Fruit fly (Drosophila melanogaster) whole organism, embryonic: ENCODE data around the gene twf.

ENCODE experiments used
- Atf-2 ChIP-seq: fragments of 200-800 bp; sonication (Bioruptor generic); optimal IDR thresholded peaks from 2 replicates; lab custom pipeline; 2016; ENCODE audit warnings: missing biosample characterization, missing genetic modification characterization
- Atf6 ChIP-seq: fragments of 200-800 bp; sonication (Bioruptor generic); IDR thresholded peaks from 2 replicates; pipeline ENCODE4 v1.3.6; 2022; ENCODE audit warnings: missing biosample characterization, missing genetic modification characterization
- B-H1 ChIP-seq: fragments of 200-800 bp; sonication (Bioruptor generic); IDR thresholded peaks from 3 replicates; pipeline ENCODE4 v1.3.6; 2022; ENCODE audit warnings: missing biosample characterization, missing genetic modification characterization
- CG10209 ChIP-seq: fragments of 200-800 bp; sonication (Bioruptor generic); optimal IDR thresholded peaks from 3 replicates; lab custom pipeline; 2017; ENCODE audit warnings: missing biosample characterization, mild to moderate bottlenecking, missing genetic modification characterization, missing genetic modification reagents
- CG10565 ChIP-seq: fragments of 200-800 bp; sonication (Bioruptor generic); optimal IDR thresholded peaks from 3 replicates; lab custom pipeline; 2016; ENCODE audit warnings: missing biosample characterization, mild to moderate bottlenecking, missing genetic modification characterization
- CG10979 ChIP-seq: fragments of 200-800 bp; sonication (Bioruptor generic); optimal IDR thresholded peaks from 2 replicates; lab custom pipeline; 2018; ENCODE audit warnings: missing biosample characterization, mild to moderate bottlenecking, missing genetic modification characterization, moderate library complexity
- CG12155 ChIP-seq: fragments of 200-800 bp; sonication (Bioruptor generic); optimal IDR thresholded peaks from 3 replicates; lab custom pipeline; 2016; ENCODE audit warnings: missing biosample characterization, missing genetic modification characterization
- CG12391 ChIP-seq: fragments of 200-800 bp; sonication (Bioruptor generic); optimal IDR thresholded peaks from 3 replicates; lab custom pipeline; 2018; ENCODE audit warnings: missing biosample characterization, mild to moderate bottlenecking, missing genetic modification characterization, moderate library complexity
- CG14667 ChIP-seq: fragments of 200-800 bp; sonication (Bioruptor generic); IDR thresholded peaks from 2 replicates; pipeline ENCODE4 v1.3.6; 2022; ENCODE audit warnings: missing biosample characterization, missing genetic modification characterization
- CG15011 ChIP-seq: fragments of 200-800 bp; sonication (Bioruptor generic); optimal IDR thresholded peaks from 3 replicates; lab custom pipeline; 2018; ENCODE audit warnings: missing biosample characterization, mild to moderate bottlenecking, missing genetic modification characterization
- CG16863 ChIP-seq: fragments of 200-800 bp; sonication (Bioruptor generic); optimal IDR thresholded peaks from 3 replicates; lab custom pipeline; 2016; ENCODE audit warnings: missing biosample characterization, missing genetic modification characterization
- CG17359 ChIP-seq: fragments of 200-800 bp; sonication (Bioruptor generic); optimal IDR thresholded peaks from 3 replicates; lab custom pipeline; 2018; ENCODE audit warnings: missing biosample characterization, mild to moderate bottlenecking, missing genetic modification characterization, moderate library complexity
- CG17385 ChIP-seq: fragments of 200-800 bp; sonication (Bioruptor generic); optimal IDR thresholded peaks from 3 replicates; lab custom pipeline; 2018; ENCODE audit warnings: missing biosample characterization, mild to moderate bottlenecking, missing genetic modification characterization
- CG2120 ChIP-seq: fragments of 200-800 bp; sonication (Bioruptor generic); optimal IDR thresholded peaks from 3 replicates; lab custom pipeline; 2016; ENCODE audit warnings: missing biosample characterization, missing genetic modification characterization
- CG33213 ChIP-seq: fragments of 200-800 bp; sonication (Bioruptor generic); optimal IDR thresholded peaks from 3 replicates; lab custom pipeline; 2016; ENCODE audit warnings: missing biosample characterization, missing genetic modification characterization
- CG4854 ChIP-seq: fragments of 200-800 bp; sonication (Bioruptor generic); optimal IDR thresholded peaks from 2 replicates; lab custom pipeline; 2016; ENCODE audit warnings: missing biosample characterization, missing genetic modification characterization, inconsistent platforms
- CG7928 ChIP-seq: fragments of 200-800 bp; sonication (Bioruptor generic); optimal IDR thresholded peaks from 2 replicates; lab custom pipeline; 2017; ENCODE audit warnings: missing biosample characterization, mild to moderate bottlenecking, missing genetic modification characterization
- CG8924 ChIP-seq: fragments of 200-800 bp; optimal IDR thresholded peaks from 3 replicates; lab custom pipeline; 2019; ENCODE audit warnings: missing biosample characterization, mild to moderate bottlenecking, missing genetic modification characterization, moderate library complexity
- Camta ChIP-seq: fragments of 200-800 bp; sonication (Bioruptor generic); optimal IDR thresholded peaks from 2 replicates; lab custom pipeline; 2016; ENCODE audit warnings: missing biosample characterization, missing genetic modification characterization
- CoRest ChIP-seq: fragments of 200-800 bp; sonication (Bioruptor generic); optimal IDR thresholded peaks from 3 replicates; lab custom pipeline; 2018; ENCODE audit warnings: missing biosample characterization, mild to moderate bottlenecking, missing genetic modification characterization, moderate library complexity
- D ChIP-seq, 2 experiments: fragments of 200-800 bp in 1 of 2; fragments of >200 bp in 1 of 2; sonication (Bioruptor generic) in 1 of 2; optimal IDR thresholded peaks; 2 replicates in 1 of 2; 3 replicates in 1 of 2; lab custom pipeline; 2017; ENCODE audit warnings: mild to moderate bottlenecking in 1 of 2, missing biosample characterization in 1 of 2, missing genetic modification characterization in 1 of 2, missing genetic modification reagents in 1 of 2
- Dad ChIP-seq: fragments of 200-800 bp; sonication (Bioruptor generic); optimal IDR thresholded peaks from 3 replicates; lab custom pipeline; 2016; ENCODE audit warnings: missing biosample characterization, missing genetic modification characterization
- Dip3 ChIP-seq: fragments of 200-800 bp; sonication (Bioruptor generic); optimal IDR thresholded peaks from 3 replicates; lab custom pipeline; 2016; ENCODE audit warnings: missing biosample characterization, missing genetic modification characterization
- E2f1 ChIP-seq: fragments of 200-800 bp; sonication (Bioruptor generic); IDR thresholded peaks from 2 replicates; pipeline ENCODE4 v1.3.6; 2022; ENCODE audit warnings: missing biosample characterization, missing genetic modification characterization
- E2f2 ChIP-seq: fragments of 200-800 bp; sonication (Bioruptor generic); IDR thresholded peaks from 2 replicates; pipeline ENCODE4 v1.3.6; 2022; ENCODE audit warnings: missing biosample characterization, missing genetic modification characterization
- Gsc ChIP-seq: fragments of 200-800 bp; sonication (Bioruptor generic); IDR thresholded peaks from 2 replicates; pipeline ENCODE4 v1.3.6; 2022; ENCODE audit warnings: missing biosample characterization, missing genetic modification characterization
- Mad ChIP-seq: fragments of 200-800 bp; sonication (Bioruptor generic); optimal IDR thresholded peaks from 2 replicates; lab custom pipeline; 2016; ENCODE audit warnings: missing biosample characterization, missing genetic modification characterization
- Nf-YB ChIP-seq: fragments of 200-800 bp; sonication (Bioruptor generic); optimal IDR thresholded peaks from 3 replicates; lab custom pipeline; 2019; ENCODE audit warnings: missing biosample characterization, mild to moderate bottlenecking, missing genetic modification characterization, moderate library complexity
- NfI ChIP-seq: fragments of 200-800 bp; sonication (Bioruptor generic); optimal IDR thresholded peaks from 3 replicates; lab custom pipeline; 2018; ENCODE audit warnings: missing biosample characterization, mild to moderate bottlenecking, missing genetic modification characterization, moderate library complexity
- Sin3A ChIP-seq: fragments of >200 bp; optimal IDR thresholded peaks from 2 replicates; lab custom pipeline; 2018
- Tbp ChIP-seq: fragments of >200 bp; optimal IDR thresholded peaks from 2 replicates; lab custom pipeline; 2018; ENCODE audit warnings: missing biosample characterization, missing genetic modification characterization
- bbx ChIP-seq: fragments of 200-800 bp; sonication (Bioruptor generic); IDR thresholded peaks from 2 replicates; pipeline ENCODE4 v1.3.6; 2022; ENCODE audit warnings: missing biosample characterization, missing genetic modification characterization; ENCODE audit not compliant: partially characterized antibody
- cas ChIP-seq: fragments of 200-800 bp; sonication (Bioruptor generic); IDR thresholded peaks from 2 replicates; pipeline ENCODE4 v1.3.6; 2022; ENCODE audit warnings: missing biosample characterization, missing genetic modification characterization
- ems ChIP-seq: fragments of 200-800 bp; sonication (Bioruptor generic); optimal IDR thresholded peaks from 3 replicates; lab custom pipeline; 2016; ENCODE audit warnings: missing biosample characterization, missing genetic modification characterization
- en ChIP-seq: fragments of 200-800 bp; sonication (Bioruptor generic); optimal IDR thresholded peaks from 2 replicates; lab custom pipeline; 2016; ENCODE audit warnings: missing biosample characterization, missing genetic modification characterization
- fru ChIP-seq: fragments of >200 bp; optimal IDR thresholded peaks from 2 replicates; lab custom pipeline; 2017
- ham ChIP-seq: fragments of 200-800 bp; sonication (Bioruptor generic); IDR thresholded peaks from 2 replicates; pipeline ENCODE4 v1.3.6; 2022; ENCODE audit warnings: missing biosample characterization, missing genetic modification characterization
- jigr1 ChIP-seq: fragments of 200-800 bp; sonication (Bioruptor generic); IDR thresholded peaks from 3 replicates; pipeline ENCODE4 v1.3.6; 2022; ENCODE audit warnings: missing biosample characterization, missing genetic modification characterization
- kni ChIP-seq: fragments of 200-800 bp; sonication (Bioruptor generic); optimal IDR thresholded peaks from 3 replicates; lab custom pipeline; 2017; ENCODE audit warnings: mild to moderate bottlenecking, missing biosample characterization, missing genetic modification reagents, missing genetic modification characterization
- lov ChIP-seq, 2 experiments: fragments of 200-800 bp in 1 of 2; fragments of >200 bp in 1 of 2; sonication (Bioruptor generic) in 1 of 2; IDR thresholded peaks in 1 of 2; optimal IDR thresholded peaks in 1 of 2; 2 replicates in 1 of 2; 3 replicates in 1 of 2; pipeline versions ENCODE4 v1.3.6 to Lab custom; 2017 to 2022; ENCODE audit warnings: missing biosample characterization in 1 of 2, missing genetic modification characterization in 1 of 2
- onecut ChIP-seq: fragments of 200-800 bp; sonication (Bioruptor generic); IDR thresholded peaks from 2 replicates; pipeline ENCODE4 v1.3.6; 2022; ENCODE audit warnings: missing biosample characterization, missing genetic modification characterization
- pzg ChIP-seq: fragments of 200-800 bp; sonication (Bioruptor generic); optimal IDR thresholded peaks from 3 replicates; lab custom pipeline; 2018; ENCODE audit warnings: missing biosample characterization, mild to moderate bottlenecking, missing genetic modification characterization, moderate library complexity
- toy ChIP-seq: fragments of 200-800 bp; sonication (Bioruptor generic); IDR thresholded peaks from 2 replicates; pipeline ENCODE4 v1.3.6; 2022; ENCODE audit warnings: missing biosample characterization, missing genetic modification characterization
- trh ChIP-seq: fragments of 200-800 bp; sonication (Bioruptor generic); optimal IDR thresholded peaks from 2 replicates; lab custom pipeline; 2016; ENCODE audit warnings: missing biosample characterization, missing genetic modification characterization
- twi ChIP-seq: fragments of 200-800 bp; optimal IDR thresholded peaks from 2 replicates; lab custom pipeline; 2019; ENCODE audit warnings: missing biosample characterization, mild to moderate bottlenecking, missing genetic modification characterization, moderate library complexity
- vfl ChIP-seq: fragments of 200-800 bp; sonication (Bioruptor generic); optimal IDR thresholded peaks from 2 replicates; lab custom pipeline; 2016; ENCODE audit warnings: missing biosample characterization, missing genetic modification characterization
- vvl ChIP-seq: fragments of 200-800 bp; sonication (Bioruptor generic); IDR thresholded peaks from 2 replicates; pipeline ENCODE4 v1.3.6; 2022; ENCODE audit warnings: missing biosample characterization, missing genetic modification characterization
- wdn ChIP-seq: fragments of 200-800 bp; sonication (Bioruptor generic); IDR thresholded peaks from 2 replicates; pipeline ENCODE4 v1.3.6; 2022; ENCODE audit warnings: missing biosample characterization, missing genetic modification characterization
- wek ChIP-seq: fragments of 200-800 bp; sonication (Bioruptor generic); optimal IDR thresholded peaks from 3 replicates; lab custom pipeline; 2018; ENCODE audit warnings: missing biosample characterization, mild to moderate bottlenecking, missing genetic modification characterization, moderate library complexity

twf gene

dm6 chr3R:14108158-14108921 lies 14.1 kb upstream of the twf start, which contains the start of gene CG12402 (continued):
- TF ChIP-seq Dip3 (GFP tag; lab: Kevin White, UChicago) (peak; percentile 12), CG33213 (no peak), CoRest (peak; percentile 85), trh (GFP tag; lab: Kevin White, UChicago) (peak; percentile 74), E2f2 (GFP tag; lab: Robert Waterston, UW) (peak; percentile 68), NfI (GFP tag; lab: Kevin White, UChicago) (peak; percentile 78), ems (GFP tag; lab: Kevin White, UChicago) (peak; percentile 55), CG2120 (GFP tag; lab: Kevin White, UChicago) (peak; percentile 67), bbx (GFP tag; lab: Robert Waterston, UW) (no peak), ham (GFP tag; lab: Robert Waterston, UW) (no peak), CG4854 (GFP tag; lab: Kevin White, UChicago) (peak; percentile 44), CG16863 (GFP tag; lab: Kevin White, UChicago) (peak; percentile 71), Camta (GFP tag; lab: Kevin White, UChicago) (peak; percentile 46), Dad (GFP tag; lab: Kevin White, UChicago) (peak; percentile 32), D (optimal IDR thresholded peaks at IDR 0.05; lab: Kevin White, UChicago) (no peak), D (GFP tag; optimal IDR thresholded peaks at IDR 0.05; lab: Kevin White, UChicago) (peak; percentile 81), CG10209 (peak; percentile 77), Mad (GFP tag; lab: Kevin White, UChicago) (peak; percentile 74), E2f1 (GFP tag; lab: Robert Waterston, UW) (peak; percentile 87), CG17385 (GFP tag; lab: Kevin White, UChicago) (peak; percentile 70), wdn (GFP tag; lab: Robert Waterston, UW) (peak; percentile 57; the same call in 1 of the 2 replicates), Sin3A (lab: Kevin White, UChicago) (no peak), pzg (GFP tag; lab: Kevin White, UChicago) (no peak), CG14667 (GFP tag; lab: Robert Waterston, UW) (peak; percentile 63), CG10979 (peak; percentile 83), Nf-YB (peak; percentile 57), onecut (GFP tag; lab: Robert Waterston, UW) (peak; percentile 83), CG7928 (peak; percentile 49), CG12155 (GFP tag; lab: Kevin White, UChicago) (peak; percentile 68), CG15011 (peak; percentile 71), CG12391 (tag; lab: Kevin White, UChicago) (peak; percentile 90), en (peak; percentile 26), jigr1 (GFP tag; lab: Robert Waterston, UW) (no peak), CG8924 (tag; lab: Kevin White, UChicago) (peak; percentile 86), toy (GFP tag; lab: Robert Waterston, UW) (0 out of 2 replicates have a peak, but pooled peaks have one; percentile 11), CG17359 (tag; lab: Kevin White, UChicago) (peak; percentile 93), cas (GFP tag; lab: Robert Waterston, UW) (peak; percentile 69; the same call in 1 of the 2 replicates), Gsc (GFP tag; lab: Robert Waterston, UW) (no peak), vfl (peak; percentile 16), B-H1 (GFP tag; lab: Robert Waterston, UW) (peak; percentile 89), wek (peak; percentile 90), Atf6 (GFP tag; lab: Robert Waterston, UW) (peak; percentile 77), kni (peak; percentile 98), lov (optimal IDR thresholded peaks at IDR 0.05; lab: Kevin White, UChicago) (no peak), lov (GFP tag; IDR thresholded peaks at IDR 0.05; lab: Robert Waterston, UW) (peak; percentile 92; the same call in 2 of the 3 replicates), Atf-2 (GFP tag; lab: Kevin White, UChicago) (peak; percentile 36), vvl (GFP tag; lab: Robert Waterston, UW) (peak; percentile 95), twi (tag; lab: Kevin White, UChicago) (peak; percentile 16), Tbp (GFP tag; lab: Kevin White, UChicago) (no peak), fru (lab: Kevin White, UChicago) (no peak), CG10565 (GFP tag; lab: Kevin White, UChicago) (peak; percentile 29)
